Fruit fly (Drosophila melanogaster) Kc167 (cell line): ENCODE data around the gene CG9630.

Experiments
- Sin3A ChIP-seq: fragments of >200 bp; optimal IDR thresholded peaks from 2 replicates; lab custom pipeline; 2018; ENCODE audit warnings: missing external identifiers
- h ChIP-seq: fragments of >200 bp; optimal IDR thresholded peaks from 3 replicates; lab custom pipeline; 2018; ENCODE audit warnings: missing external identifiers
- insv ChIP-seq: fragments of >200 bp; optimal IDR thresholded peaks from 3 replicates; lab custom pipeline; 2018; ENCODE audit warnings: missing external identifiers

DNA sequence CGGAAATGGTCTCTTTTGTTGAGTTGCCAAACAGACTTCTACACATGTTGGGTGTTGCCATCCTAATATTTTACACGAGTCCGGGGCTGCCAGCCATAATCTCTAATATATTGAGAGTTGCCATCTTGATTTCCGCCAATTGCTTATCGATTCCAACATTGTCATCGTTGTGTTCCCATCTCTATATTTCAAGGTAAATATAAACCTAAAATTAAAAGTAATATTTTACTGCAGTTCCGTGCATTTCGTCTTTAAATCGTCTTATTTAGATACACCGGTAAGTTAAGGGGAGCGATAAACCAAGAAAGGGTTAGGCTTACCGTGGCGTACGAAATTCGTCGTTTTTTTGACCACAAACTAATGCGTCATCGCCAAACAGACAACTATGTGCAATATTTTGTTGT is 36.3 kb downstream of the CG9630 start, which contains the start of gene PolI:
- TF ChIP-seq Sin3A (lab: Kevin White, UChicago): no peak
- TF ChIP-seq h: no peak
- no peak for TF ChIP-seq insv (lab: Kevin White, UChicago)
